Worm (Caenorhabditis elegans) whole organism, L1 larva: ENCODE results near the gene F41E6.15.

Experiments
- ceh-8 ChIP-seq: fragments of 200-800 bp; sonication (Bioruptor generic); optimal IDR thresholded peaks from 2 replicates; lab custom pipeline; 2018; ENCODE audit warnings: mild to moderate bottlenecking, missing genetic modification characterization, moderate library complexity, missing compliant biosample characterization
- ces-1 ChIP-seq: fragments of 150-350 bp; optimal IDR thresholded peaks from 2 replicates; lab custom pipeline; 2014; ENCODE audit warnings: missing biosample characterization, missing genetic modification reagents, missing genetic modification characterization
- efl-1 ChIP-seq, 4 experiments: fragments of 150-350 bp; optimal IDR thresholded peaks in 3 of 4; peaks in 1 of 4; 1 replicate in 1 of 4; 2 replicates in 3 of 4; lab custom pipeline; 2014; ENCODE audit warnings: missing biosample characterization in 2 of 4, missing genetic modification characterization in 2 of 4, missing genetic modification reagents in 2 of 4
- elt-3 ChIP-seq, 6 experiments: fragments of 150-350 bp in 1 of 6; sonication (generic microtip); optimal IDR thresholded peaks; 2 replicates each; lab custom pipeline; 2017 to 2018; ENCODE audit warnings: missing biosample characterization in 6 of 6, missing genetic modification characterization in 6 of 6, inconsistent platforms in 1 of 6
- lin-13 ChIP-seq: fragments of 150-350 bp; optimal IDR thresholded peaks from 2 replicates; lab custom pipeline; 2014; ENCODE audit warnings: missing biosample characterization, missing genetic modification reagents, missing genetic modification characterization
- lin-14 ChIP-seq: fragments of 200-800 bp; sonication (Bioruptor generic); optimal IDR thresholded peaks from 2 replicates; lab custom pipeline; 2018; ENCODE audit warnings: mild to moderate bottlenecking, missing genetic modification characterization, moderate library complexity, missing compliant biosample characterization
- lin-35 ChIP-seq, 2 experiments: fragments of 150-350 bp; optimal IDR thresholded peaks; 2 replicates each; lab custom pipeline; 2014; ENCODE audit warnings: missing biosample characterization in 2 of 2, missing genetic modification characterization in 2 of 2, missing genetic modification reagents in 2 of 2
- nhr-20 ChIP-seq: sonication (generic microtip); optimal IDR thresholded peaks from 2 replicates; lab custom pipeline; 2016; ENCODE audit warnings: mild to moderate bottlenecking, missing genetic modification characterization, missing compliant biosample characterization
- nhr-47 ChIP-seq: sonication (generic microtip); optimal IDR thresholded peaks from 2 replicates; lab custom pipeline; 2016; ENCODE audit warnings: mild to moderate bottlenecking, missing genetic modification characterization, moderate library complexity, missing compliant biosample characterization
- nhr-77 ChIP-seq: fragments of 150-350 bp; optimal IDR thresholded peaks from 2 replicates; lab custom pipeline; 2014; ENCODE audit warnings: missing biosample characterization, missing genetic modification characterization
- rnt-1 ChIP-seq: sonication (generic microtip); optimal IDR thresholded peaks from 2 replicates; lab custom pipeline; 2016; ENCODE audit warnings: mild to moderate bottlenecking, missing genetic modification characterization, moderate library complexity, missing compliant biosample characterization

The F41E6.15 gene

DNA sequence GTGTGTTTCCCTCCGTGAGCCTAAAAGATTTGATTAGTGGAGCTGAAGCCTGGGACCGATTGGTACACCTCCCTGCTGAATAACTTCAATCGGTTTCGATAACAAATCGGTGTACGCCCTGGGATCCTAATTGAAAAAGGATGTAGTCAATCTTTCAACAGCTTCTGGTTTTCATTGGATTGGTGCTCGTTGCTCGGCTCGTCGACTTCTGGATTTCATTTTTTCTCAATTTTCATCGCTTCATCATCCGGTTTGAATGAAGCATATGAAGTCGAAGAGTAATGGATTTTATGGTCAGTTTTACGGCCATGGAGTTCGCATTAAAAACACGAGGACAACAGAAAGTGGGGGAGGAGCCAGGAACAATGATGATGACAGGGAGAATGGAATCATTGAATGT is 46.6 kb downstream of the F41E6.15 start (continued):
- no peak for TF ChIP-seq nhr-20
- TF ChIP-seq ceh-8 (GFP tag; lab: Kevin White, UChicago) = no peak
- TF ChIP-seq nhr-77 (tag; lab: Kevin White, UChicago) = no peak
- TF ChIP-seq lin-13 = no peak
- no peak for TF ChIP-seq nhr-47 (tag; lab: Kevin White, UChicago)
- TF ChIP-seq elt-3 (tag; optimal IDR thresholded peaks at IDR 0.05; lab: Kevin White, UChicago) = no peak
- no peak for TF ChIP-seq ces-1

ce11 chrV:8552460-8552859 is 50.1 kb downstream of the F41E6.15 start, which contains the start of gene acr-15:
TSS of gene acr-15 (plus strand) at chrV:8552695.
- TF ChIP-seq lin-14 (GFP tag; lab: Kevin White, UChicago) = peak; percentile 1
- TF ChIP-seq efl-1 (optimal IDR thresholded peaks at IDR 0.05; lab: Kevin White, UChicago) = no peak
- TF ChIP-seq efl-1 (GFP tag; optimal IDR thresholded peaks at IDR 0.05 in 1 of 2; lab: Kevin White, UChicago) = peak in 1 of 2 experiments; percentile 78
- TF ChIP-seq rnt-1 (tag; lab: Kevin White, UChicago) = peak; percentile 46
- TF ChIP-seq lin-35 (GFP tag; optimal IDR thresholded peaks at IDR 0.05; lab: Kevin White, UChicago) = no peak
